Fruit fly (Drosophila melanogaster) whole organism, embryonic: ENCODE measurements around the gene CG11790.
A peak's percentile ranks its signal among the peaks of the same experiment; 100 is the strongest.

Experiments used
- Ada2b ChIP-seq: fragments of 200-800 bp; sonication (Bioruptor generic); IDR thresholded peaks from 2 replicates; pipeline ENCODE4 v1.3.6; 2022; ENCODE audit warnings: missing biosample characterization, missing genetic modification characterization
- CG10959 ChIP-seq: fragments of 200-800 bp; sonication (Bioruptor generic); IDR thresholded peaks from 2 replicates; pipeline ENCODE4 v1.3.6; 2022; ENCODE audit warnings: missing biosample characterization, missing genetic modification characterization
- CG1233 ChIP-seq: fragments of 200-800 bp; sonication (Bioruptor generic); optimal IDR thresholded peaks from 4 replicates; lab custom pipeline; 2018; ENCODE audit warnings: missing biosample characterization, mild to moderate bottlenecking, missing genetic modification characterization
- CG2116 ChIP-seq: fragments of 200-800 bp; sonication (Bioruptor generic); optimal IDR thresholded peaks from 3 replicates; lab custom pipeline; 2018; ENCODE audit warnings: missing biosample characterization, mild to moderate bottlenecking, missing genetic modification characterization
- CG32532 ChIP-seq: fragments of 200-800 bp; sonication (Bioruptor generic); IDR thresholded peaks from 2 replicates; pipeline ENCODE4 v1.3.6; 2022; ENCODE audit warnings: missing biosample characterization, missing genetic modification characterization
- H2.0 ChIP-seq: fragments of 200-800 bp; sonication (Bioruptor generic); IDR thresholded peaks from 2 replicates; pipeline ENCODE4 v1.3.6; 2022; ENCODE audit warnings: missing biosample characterization, missing genetic modification characterization
- Hr51 ChIP-seq, 2 experiments: fragments of 200-800 bp; sonication (Bioruptor generic); optimal IDR thresholded peaks; 2 replicates in 1 of 2; 3 replicates in 1 of 2; lab custom pipeline; 2016 to 2018; ENCODE audit warnings: missing biosample characterization in 2 of 2, missing genetic modification characterization in 2 of 2, mild to moderate bottlenecking in 1 of 2, moderate library complexity in 1 of 2
- abd-A ChIP-seq: fragments of 200-800 bp; sonication (Bioruptor generic); optimal IDR thresholded peaks from 3 replicates; lab custom pipeline; 2019; ENCODE audit warnings: missing biosample characterization, mild to moderate bottlenecking, missing genetic modification characterization, moderate library complexity
- bab2 ChIP-seq: fragments of 200-800 bp; sonication (Bioruptor generic); optimal IDR thresholded peaks from 2 replicates; lab custom pipeline; 2016; ENCODE audit warnings: missing biosample characterization, missing genetic modification characterization
- chinmo ChIP-seq: fragments of 200-800 bp; sonication (Bioruptor generic); IDR thresholded peaks from 4 replicates; pipeline ENCODE4 v1.3.6; 2022; ENCODE audit warnings: missing biosample characterization, missing genetic modification characterization; ENCODE audit not compliant: partially characterized antibody
- disco-r ChIP-seq: fragments of 200-800 bp; sonication (Bioruptor generic); optimal IDR thresholded peaks from 2 replicates; lab custom pipeline; 2016; ENCODE audit warnings: missing biosample characterization, missing genetic modification characterization
- kni ChIP-seq: fragments of 200-800 bp; sonication (Bioruptor generic); optimal IDR thresholded peaks from 3 replicates; lab custom pipeline; 2017; ENCODE audit warnings: mild to moderate bottlenecking, missing biosample characterization, missing genetic modification reagents, missing genetic modification characterization
- pan ChIP-seq, 4 experiments: fragments of >200 bp in 3 of 4; fragments of 200-800 bp in 1 of 4; sonication (Bioruptor generic) in 1 of 4; optimal IDR thresholded peaks in 3 of 4; IDR thresholded peaks in 1 of 4; 2 replicates each; pipeline versions ENCODE4 v1.3.6 to Lab custom; 2017 to 2022; ENCODE audit warnings: missing biosample characterization in 2 of 4, missing genetic modification characterization in 2 of 4, mixed read lengths in 1 of 4
- sisA ChIP-seq: fragments of 200-800 bp; sonication (Bioruptor generic); IDR thresholded peaks from 2 replicates; pipeline ENCODE4 v1.3.6; 2022; ENCODE audit warnings: missing biosample characterization, missing genetic modification characterization

DNA sequence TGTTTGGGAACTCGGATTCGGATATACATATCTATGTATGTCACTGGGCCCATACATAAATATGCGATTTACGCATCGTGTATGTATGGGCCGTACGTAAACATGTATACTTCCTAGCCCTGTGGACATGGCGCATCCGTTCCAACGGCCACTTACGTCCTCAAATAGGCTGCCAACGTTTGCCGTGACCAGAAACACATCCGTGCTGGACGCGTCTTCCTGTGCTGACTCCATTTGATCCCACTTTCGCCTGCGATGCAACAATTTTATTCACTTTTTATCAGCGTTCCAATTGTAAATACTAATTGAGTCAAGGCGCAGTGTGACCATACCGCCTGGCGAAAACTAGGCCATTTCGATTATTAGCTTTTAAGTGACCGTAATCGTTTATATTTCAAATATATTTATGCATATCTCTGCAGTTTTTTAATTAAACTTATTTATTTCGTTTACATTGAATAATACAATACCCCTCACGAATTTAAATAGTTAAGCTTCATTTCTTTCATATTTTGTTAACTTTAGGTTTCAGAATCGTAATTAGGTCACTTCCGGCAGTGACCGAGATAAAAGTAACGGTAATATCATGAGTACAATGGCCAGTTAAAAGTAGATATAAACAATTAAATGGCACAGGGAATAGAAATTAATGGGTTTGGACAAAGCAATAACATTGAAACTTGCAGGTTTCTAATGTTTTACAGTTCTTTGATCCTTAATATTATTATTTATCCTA is 2.5 kb upstream of the CG11790 start, which contains the start of gene 5PtaseI:
- TF ChIP-seq CG10959 (no peak), bab2 (GFP tag; lab: Kevin White, UChicago) (no peak), sisA (GFP tag; lab: Robert Waterston, UW) (no peak), abd-A (tag; lab: Kevin White, UChicago) (no peak), Ada2b (GFP tag; lab: Robert Waterston, UW) (no peak), pan (optimal IDR thresholded peaks at IDR 0.05; lab: Kevin White, UChicago) (no peak), pan (GFP tag; optimal IDR thresholded peaks at IDR 0.05 in 1 of 2, IDR thresholded peaks at IDR 0.05 in 1 of 2) (no peak), kni (GFP tag; lab: Kevin White, UChicago) (peak; percentile 48), CG32532 (no peak), disco-r (GFP tag; lab: Kevin White, UChicago) (no peak), CG1233 (GFP tag; lab: Kevin White, UChicago) (no peak), CG2116 (peak; percentile 48), H2.0 (GFP tag; lab: Robert Waterston, UW) (no peak), chinmo (0 out of 4 replicates have a peak, but pooled peaks have one; percentile 66), Hr51 (GFP tag; optimal IDR thresholded peaks at IDR 0.05; lab: Kevin White, UChicago) (no peak)
